Worm (Caenorhabditis elegans) whole organism, L3 larva: Measurements from ENCODE around the gene F09E10.6.

Experiments used
- R02D3.7 ChIP-seq: fragments of 150-350 bp; optimal IDR thresholded peaks from 2 replicates; lab custom pipeline; 2014; ENCODE audit warnings: missing biosample characterization, missing genetic modification characterization
- ZK546.5 ChIP-seq: sonication (generic microtip); optimal IDR thresholded peaks from 2 replicates; lab custom pipeline; 2017; ENCODE audit warnings: missing biosample characterization, missing genetic modification characterization
- ceh-82 ChIP-seq: fragments of 150-350 bp; optimal IDR thresholded peaks from 2 replicates; lab custom pipeline; 2014; ENCODE audit warnings: missing biosample characterization, missing genetic modification characterization
- daf-12 ChIP-seq: fragments of 150-350 bp; optimal IDR thresholded peaks from 2 replicates; lab custom pipeline; 2014; ENCODE audit warnings: missing biosample characterization, missing genetic modification reagents, missing genetic modification characterization
- egl-27 ChIP-seq: sonication (generic microtip); optimal IDR thresholded peaks from 4 replicates; lab custom pipeline; 2017; ENCODE audit warnings: missing biosample characterization, missing genetic modification reagents, missing genetic modification characterization
- elt-1 ChIP-seq: fragments of 150-350 bp; optimal IDR thresholded peaks from 2 replicates; lab custom pipeline; 2014; ENCODE audit warnings: missing biosample characterization, missing genetic modification characterization
- elt-2 ChIP-seq: sonication (generic microtip); optimal IDR thresholded peaks from 2 replicates; lab custom pipeline; 2016; ENCODE audit warnings: missing genetic modification reagents, mild to moderate bottlenecking, missing genetic modification characterization, missing compliant biosample characterization
- fkh-10 ChIP-seq: sonication (generic microtip); optimal IDR thresholded peaks from 2 replicates; lab custom pipeline; 2017; ENCODE audit warnings: missing biosample characterization, missing genetic modification reagents, missing genetic modification characterization
- fkh-2 ChIP-seq: fragments of 150-350 bp; optimal IDR thresholded peaks from 2 replicates; lab custom pipeline; 2014; ENCODE audit warnings: missing biosample characterization, missing genetic modification reagents, missing genetic modification characterization
- jun-1 ChIP-seq: fragments of 150-350 bp; optimal IDR thresholded peaks from 2 replicates; lab custom pipeline; 2014; ENCODE audit warnings: missing biosample characterization, missing genetic modification reagents, missing genetic modification characterization
- lin-15B ChIP-seq: fragments of 150-350 bp; optimal IDR thresholded peaks from 2 replicates; lab custom pipeline; 2014; ENCODE audit warnings: missing biosample characterization, missing genetic modification characterization
- lsy-12 ChIP-seq: sonication (generic microtip); optimal IDR thresholded peaks from 2 replicates; lab custom pipeline; 2016; ENCODE audit warnings: mild to moderate bottlenecking, missing genetic modification characterization, missing compliant biosample characterization
- nhr-11 ChIP-seq: fragments of 150-350 bp; optimal IDR thresholded peaks from 2 replicates; lab custom pipeline; 2014; ENCODE audit warnings: missing biosample characterization, missing genetic modification characterization
- nhr-12 ChIP-seq: fragments of 150-350 bp; optimal IDR thresholded peaks from 2 replicates; lab custom pipeline; 2014; ENCODE audit warnings: missing biosample characterization, missing genetic modification characterization
- nhr-23 ChIP-seq: fragments of 150-350 bp; optimal IDR thresholded peaks from 2 replicates; lab custom pipeline; 2014; ENCODE audit warnings: missing biosample characterization, missing genetic modification reagents, missing genetic modification characterization
- nhr-237 ChIP-seq: fragments of 150-350 bp; optimal IDR thresholded peaks from 2 replicates; lab custom pipeline; 2014; ENCODE audit warnings: missing biosample characterization, missing genetic modification characterization
- nhr-25 ChIP-seq: sonication (generic microtip); optimal IDR thresholded peaks from 2 replicates; lab custom pipeline; 2017; ENCODE audit warnings: missing biosample characterization, missing genetic modification characterization
- nhr-67 ChIP-seq: fragments of 150-350 bp; optimal IDR thresholded peaks from 2 replicates; lab custom pipeline; 2014; ENCODE audit warnings: missing biosample characterization, missing genetic modification characterization
- nhr-77 ChIP-seq: fragments of 150-350 bp; optimal IDR thresholded peaks from 2 replicates; lab custom pipeline; 2014; ENCODE audit warnings: missing biosample characterization, missing genetic modification characterization
- pqm-1 ChIP-seq: fragments of 150-350 bp; optimal IDR thresholded peaks from 2 replicates; lab custom pipeline; 2017; ENCODE audit warnings: missing biosample characterization, missing genetic modification characterization, inconsistent platforms
- sea-2 ChIP-seq: fragments of 150-350 bp; sonication (generic microtip); optimal IDR thresholded peaks from 4 replicates; lab custom pipeline; 2014; ENCODE audit warnings: missing biosample characterization, missing genetic modification reagents, missing genetic modification characterization
- skn-1 ChIP-seq: fragments of 150-350 bp; optimal IDR thresholded peaks from 2 replicates; lab custom pipeline; 2014; ENCODE audit warnings: missing biosample characterization, missing genetic modification characterization
- snpc-4 ChIP-seq: fragments of 150-350 bp; optimal IDR thresholded peaks from 2 replicates; lab custom pipeline; 2014; ENCODE audit warnings: missing biosample characterization, missing genetic modification characterization
- unc-39 ChIP-seq: sonication (generic microtip); optimal IDR thresholded peaks from 4 replicates; lab custom pipeline; 2017; ENCODE audit warnings: missing biosample characterization, missing genetic modification characterization
- zag-1 ChIP-seq: fragments of 150-350 bp; optimal IDR thresholded peaks from 2 replicates; lab custom pipeline; 2014; ENCODE audit warnings: missing biosample characterization, missing genetic modification characterization
- ztf-4 ChIP-seq: fragments of 150-350 bp; optimal IDR thresholded peaks from 2 replicates; lab custom pipeline; 2014; ENCODE audit warnings: missing biosample characterization, missing genetic modification characterization

F09E10.6 gene

ce11 chrX:1476005-1476404 is 21.5 kb downstream of the F09E10.6 start:
- TF ChIP-seq fkh-10 (GFP tag; lab: Kevin White, UChicago) (no peak), nhr-23 (tag; lab: Kevin White, UChicago) (no peak), elt-1 (no peak), daf-12 (tag; lab: Kevin White, UChicago) (no peak), unc-39 (tag; lab: Kevin White, UChicago) (no peak), zag-1 (no peak), R02D3.7 (tag; lab: Kevin White, UChicago) (no peak), lin-15B (tag; lab: Kevin White, UChicago) (no peak)
- TF ChIP-seq, all 47 proteins: peak for 0

- TF ChIP-seq elt-2 = no peak
- TF ChIP-seq nhr-67 (tag; lab: Kevin White, UChicago) = no peak
- TF ChIP-seq unc-39 (tag; lab: Kevin White, UChicago) = no peak
- no peak for TF ChIP-seq jun-1
- no peak for TF ChIP-seq fkh-2 (tag; lab: Kevin White, UChicago)
- no peak for TF ChIP-seq ceh-82 (tag; lab: Kevin White, UChicago)
- no peak for TF ChIP-seq pqm-1 (tag; lab: Kevin White, UChicago)
- no peak for TF ChIP-seq zag-1
- no peak for TF ChIP-seq snpc-4 (tag; lab: Kevin White, UChicago)
- TF ChIP-seq sea-2 = no peak
- no peak for TF ChIP-seq R02D3.7 (tag; lab: Kevin White, UChicago)
- no peak for TF ChIP-seq lsy-12 (tag; lab: Kevin White, UChicago)
- no peak for TF ChIP-seq nhr-11 (tag; lab: Kevin White, UChicago)
- no peak for TF ChIP-seq ztf-4
Observed at ce11 chrX:1473794-1474193, 23.7 kb downstream of the F09E10.6 start.

ce11 chrX:1472880-1473279 is 24.6 kb downstream of the F09E10.6 start, which contains the start of gene D1005.5:
TSS of gene D1005.5 (minus strand) at chrX:1472980.
- TF ChIP-seq skn-1 (tag; lab: Kevin White, UChicago) = no peak
- no peak for TF ChIP-seq fkh-2 (tag; lab: Kevin White, UChicago)
- TF ChIP-seq unc-39 (tag; lab: Kevin White, UChicago) = no peak

- TF ChIP-seq nhr-77 (tag; lab: Kevin White, UChicago) = no peak
- TF ChIP-seq elt-2 = no peak
- TF ChIP-seq snpc-4 (tag; lab: Kevin White, UChicago) = peak; percentile 10
Observed at ce11 chrX:1471232-1471631, 26.2 kb downstream of the F09E10.6 start.

- peak; percentile 79 for TF ChIP-seq fkh-10 (GFP tag; lab: Kevin White, UChicago)
- no peak for TF ChIP-seq egl-27
Observed at ce11 chrX:1468057-1468456, 29.4 kb downstream of the F09E10.6 start.

ce11 chrX:1464699-1465098 is 32.8 kb downstream of the F09E10.6 start, which contains the start of gene D1005.6:
TSS of gene D1005.6 (minus strand) at chrX:1464799.
- TF ChIP-seq elt-1 = no peak

- TF ChIP-seq nhr-12 (tag; lab: Kevin White, UChicago) = no peak
- TF ChIP-seq, all 47 proteins: peak for 0
Observed at ce11 chrX:1459756-1460155, 37.7 kb downstream of the F09E10.6 start.

ce11 chrX:1458793-1459192 is 38.7 kb downstream of the F09E10.6 start, which contains the start of gene D1005.2:
TSS of gene D1005.2 (plus strand) at chrX:1459022.
- no peak for TF ChIP-seq nhr-237
- peak; percentile 41 for TF ChIP-seq nhr-25 (tag; lab: Kevin White, UChicago)
- TF ChIP-seq skn-1 (tag; lab: Kevin White, UChicago) = no peak
- no peak for TF ChIP-seq nhr-77 (tag; lab: Kevin White, UChicago)
- TF ChIP-seq ZK546.5 (tag; lab: Kevin White, UChicago) = no peak
- TF ChIP-seq nhr-67 (tag; lab: Kevin White, UChicago) = no peak
- peak; percentile 63 for TF ChIP-seq nhr-23 (tag; lab: Kevin White, UChicago)
- TF ChIP-seq lin-15B (tag; lab: Kevin White, UChicago) = no peak
- TF ChIP-seq ztf-4 = no peak
- no peak for TF ChIP-seq ceh-82 (tag; lab: Kevin White, UChicago)
- TF ChIP-seq nhr-11 (tag; lab: Kevin White, UChicago) = no peak
- TF ChIP-seq, all 47 proteins: peak for 2
